Fruit fly (Drosophila melanogaster) whole organism, embryonic: ENCODE data around the gene CG7564.

Experiments used
- Aef1 ChIP-seq: fragments of 200-800 bp; sonication (Bioruptor generic); IDR thresholded peaks from 3 replicates; pipeline ENCODE4 v1.3.6; 2022; ENCODE audit warnings: missing biosample characterization, missing genetic modification characterization
- Antp ChIP-seq: fragments of 200-800 bp; sonication (Bioruptor generic); optimal IDR thresholded peaks from 3 replicates; lab custom pipeline; 2016; ENCODE audit warnings: missing biosample characterization, missing genetic modification characterization
- Atf6 ChIP-seq: fragments of 200-800 bp; sonication (Bioruptor generic); IDR thresholded peaks from 2 replicates; pipeline ENCODE4 v1.3.6; 2022; ENCODE audit warnings: missing biosample characterization, missing genetic modification characterization
- Bteb2 ChIP-seq: fragments of 200-800 bp; sonication (Bioruptor generic); optimal IDR thresholded peaks from 2 replicates; lab custom pipeline; 2016; ENCODE audit warnings: missing biosample characterization, missing genetic modification characterization
- CG10431 ChIP-seq: fragments of 200-800 bp; sonication (Bioruptor generic); optimal IDR thresholded peaks from 3 replicates; lab custom pipeline; 2018; ENCODE audit warnings: missing biosample characterization, mild to moderate bottlenecking, missing genetic modification characterization
- CG11247 ChIP-seq: fragments of 200-800 bp; sonication (Bioruptor generic); IDR thresholded peaks from 2 replicates; pipeline ENCODE4 v1.3.6; 2022; ENCODE audit warnings: missing biosample characterization, missing genetic modification characterization
- CG12236 ChIP-seq: fragments of 200-800 bp; sonication (Bioruptor generic); optimal IDR thresholded peaks from 2 replicates; lab custom pipeline; 2016; ENCODE audit warnings: missing biosample characterization, missing genetic modification characterization
- CG12659 ChIP-seq: fragments of 200-800 bp; sonication (Bioruptor generic); optimal IDR thresholded peaks from 3 replicates; lab custom pipeline; 2017; ENCODE audit warnings: mild to moderate bottlenecking, missing biosample characterization, missing genetic modification reagents, missing genetic modification characterization
- CG15514 ChIP-seq: fragments of 200-800 bp; sonication (Bioruptor generic); optimal IDR thresholded peaks from 3 replicates; lab custom pipeline; 2017; ENCODE audit warnings: missing biosample characterization, missing genetic modification characterization, mild to moderate bottlenecking, moderate library complexity, missing genetic modification reagents
- CG16779 ChIP-seq: fragments of 200-800 bp; sonication (Bioruptor generic); IDR thresholded peaks from 2 replicates; pipeline ENCODE4 v1.3.6; 2022; ENCODE audit warnings: missing biosample characterization, missing genetic modification characterization
- CG18011 ChIP-seq: fragments of 200-800 bp; sonication (Bioruptor generic); optimal IDR thresholded peaks from 2 replicates; lab custom pipeline; 2017; ENCODE audit warnings: missing biosample characterization, missing genetic modification characterization, mild to moderate bottlenecking, moderate library complexity, missing genotype
- CG3163 ChIP-seq: fragments of 200-800 bp; sonication (Bioruptor generic); optimal IDR thresholded peaks from 3 replicates; lab custom pipeline; 2016; ENCODE audit warnings: missing biosample characterization, missing genetic modification characterization
- CG3847 ChIP-seq: fragments of 200-800 bp; sonication (Bioruptor generic); IDR thresholded peaks from 2 replicates; pipeline ENCODE4 v1.3.6; 2022; ENCODE audit warnings: missing biosample characterization, missing genetic modification characterization
- CHES-1-like ChIP-seq: fragments of 200-800 bp; sonication (Bioruptor generic); optimal IDR thresholded peaks from 2 replicates; lab custom pipeline; 2016; ENCODE audit warnings: missing biosample characterization, missing genetic modification characterization
- Drgx ChIP-seq: fragments of 200-800 bp; sonication (Bioruptor generic); IDR thresholded peaks from 2 replicates; pipeline ENCODE4 v1.3.6; 2022; ENCODE audit warnings: missing biosample characterization, missing genetic modification characterization
- Fer2 ChIP-seq: fragments of 200-800 bp; sonication (Bioruptor generic); optimal IDR thresholded peaks from 2 replicates; lab custom pipeline; 2018; ENCODE audit warnings: missing biosample characterization, mild to moderate bottlenecking, missing genetic modification characterization, moderate library complexity
- H2.0 ChIP-seq: fragments of 200-800 bp; sonication (Bioruptor generic); IDR thresholded peaks from 2 replicates; pipeline ENCODE4 v1.3.6; 2022; ENCODE audit warnings: missing biosample characterization, missing genetic modification characterization
- HHEX ChIP-seq: fragments of 200-800 bp; sonication (Bioruptor generic); optimal IDR thresholded peaks from 3 replicates; lab custom pipeline; 2017; ENCODE audit warnings: missing biosample characterization, mild to moderate bottlenecking, missing genetic modification characterization, missing genetic modification reagents
- Hand ChIP-seq: fragments of 200-800 bp; sonication (Bioruptor generic); optimal IDR thresholded peaks from 2 replicates; lab custom pipeline; 2017; ENCODE audit warnings: mild to moderate bottlenecking, missing biosample characterization, missing genetic modification reagents, missing genetic modification characterization
- HmgD ChIP-seq: fragments of 200-800 bp; sonication (Bioruptor generic); optimal IDR thresholded peaks from 3 replicates; lab custom pipeline; 2016; ENCODE audit warnings: missing biosample characterization, missing genetic modification characterization
- Hr3 ChIP-seq: fragments of 200-800 bp; sonication (Bioruptor generic); optimal IDR thresholded peaks from 3 replicates; lab custom pipeline; 2016; ENCODE audit warnings: missing biosample characterization, missing genetic modification characterization
- Hsf ChIP-seq: fragments of 200-800 bp; sonication (Bioruptor generic); optimal IDR thresholded peaks from 3 replicates; lab custom pipeline; 2016; ENCODE audit warnings: missing biosample characterization, missing genetic modification characterization
- Jarid2 ChIP-seq: fragments of 200-800 bp; sonication (Bioruptor generic); optimal IDR thresholded peaks from 3 replicates; lab custom pipeline; 2017; ENCODE audit warnings: mild to moderate bottlenecking, missing biosample characterization, missing genetic modification reagents, missing genetic modification characterization
- MESR4 ChIP-seq: fragments of 200-800 bp; sonication (Bioruptor generic); optimal IDR thresholded peaks from 2 replicates; lab custom pipeline; 2018; ENCODE audit warnings: missing biosample characterization, mild to moderate bottlenecking, missing genetic modification characterization, moderate library complexity
- NfI ChIP-seq: fragments of 200-800 bp; sonication (Bioruptor generic); optimal IDR thresholded peaks from 3 replicates; lab custom pipeline; 2018; ENCODE audit warnings: missing biosample characterization, mild to moderate bottlenecking, missing genetic modification characterization, moderate library complexity
- Pdp1 ChIP-seq, 2 experiments: fragments of 200-800 bp; sonication (Bioruptor generic); optimal IDR thresholded peaks; 3 replicates each; lab custom pipeline; 2016; ENCODE audit warnings: missing biosample characterization in 2 of 2, missing genetic modification characterization in 2 of 2, mild to moderate bottlenecking in 1 of 2, moderate library complexity in 1 of 2
- Side ChIP-seq: fragments of 200-800 bp; sonication (Bioruptor generic); optimal IDR thresholded peaks from 2 replicates; lab custom pipeline; 2016; ENCODE audit warnings: missing biosample characterization, missing genetic modification characterization
- TFAM ChIP-seq: fragments of 200-800 bp; sonication (Bioruptor generic); optimal IDR thresholded peaks from 2 replicates; lab custom pipeline; 2017; ENCODE audit warnings: missing biosample characterization, missing genetic modification characterization, inconsistent platforms
- ash1 ChIP-seq: fragments of 200-800 bp; sonication (Bioruptor generic); optimal IDR thresholded peaks from 2 replicates; lab custom pipeline; 2018; ENCODE audit warnings: missing biosample characterization, mild to moderate bottlenecking, missing genetic modification characterization
- bowl ChIP-seq: fragments of 200-800 bp; sonication (Bioruptor generic); IDR thresholded peaks from 2 replicates; pipeline ENCODE4 v1.3.6; 2022; ENCODE audit warnings: missing biosample characterization, missing genetic modification characterization
- caup ChIP-seq: fragments of 200-800 bp; sonication (Bioruptor generic); optimal IDR thresholded peaks from 3 replicates; lab custom pipeline; 2017; ENCODE audit warnings: missing biosample characterization, mild to moderate bottlenecking, missing genetic modification characterization, moderate library complexity; ENCODE audit not compliant: severe bottlenecking
- en ChIP-seq: fragments of 200-800 bp; sonication (Bioruptor generic); optimal IDR thresholded peaks from 2 replicates; lab custom pipeline; 2016; ENCODE audit warnings: missing biosample characterization, missing genetic modification characterization
- esg ChIP-seq: fragments of 200-800 bp; sonication (Bioruptor generic); conservative IDR thresholded peaks from 2 replicates; pipeline ENCODE4 v1.3.6; 2022; ENCODE audit warnings: missing biosample characterization, missing genetic modification characterization
- ftz-f1 ChIP-seq: fragments of 200-800 bp; sonication (Bioruptor generic); optimal IDR thresholded peaks from 2 replicates; lab custom pipeline; 2016; ENCODE audit warnings: missing biosample characterization, missing genetic modification characterization
- gce ChIP-seq: fragments of 200-800 bp; sonication (Bioruptor generic); IDR thresholded peaks from 3 replicates; pipeline ENCODE4 v1.3.6; 2022; ENCODE audit warnings: missing biosample characterization, missing genetic modification characterization
- gcm2 ChIP-seq: fragments of 200-800 bp; sonication (Bioruptor generic); optimal IDR thresholded peaks from 2 replicates; lab custom pipeline; 2016; ENCODE audit warnings: missing biosample characterization, missing genetic modification characterization
- pfk ChIP-seq: fragments of 200-800 bp; sonication (Bioruptor generic); optimal IDR thresholded peaks from 2 replicates; lab custom pipeline; 2018; ENCODE audit warnings: missing biosample characterization, mild to moderate bottlenecking, missing genetic modification characterization, moderate library complexity
- pho ChIP-seq: fragments of 200-800 bp; sonication (Bioruptor generic); optimal IDR thresholded peaks from 2 replicates; lab custom pipeline; 2016; ENCODE audit warnings: missing biosample characterization, missing genetic modification characterization
- pzg ChIP-seq: fragments of 200-800 bp; sonication (Bioruptor generic); optimal IDR thresholded peaks from 3 replicates; lab custom pipeline; 2018; ENCODE audit warnings: missing biosample characterization, mild to moderate bottlenecking, missing genetic modification characterization, moderate library complexity
- rib ChIP-seq: fragments of 200-800 bp; sonication (Bioruptor generic); IDR thresholded peaks from 2 replicates; pipeline ENCODE4 v1.3.6; 2022; ENCODE audit warnings: missing biosample characterization, missing genetic modification characterization
- sens ChIP-seq: fragments of 200-800 bp; sonication (Bioruptor generic); peaks from one replicate; lab custom pipeline; 2016; ENCODE audit warnings: missing biosample characterization, missing genetic modification characterization
- slbo ChIP-seq: fragments of 200-800 bp; sonication (Bioruptor generic); IDR thresholded peaks from 2 replicates; pipeline ENCODE4 v1.3.6; 2022; ENCODE audit warnings: missing biosample characterization, missing genetic modification characterization
- sna ChIP-seq: fragments of 200-800 bp; sonication (Bioruptor generic); IDR thresholded peaks from 2 replicates; pipeline ENCODE4 v1.3.6; 2022; ENCODE audit warnings: missing biosample characterization, missing genetic modification characterization; ENCODE audit not compliant: partially characterized antibody
- ttk ChIP-seq: fragments of 200-800 bp; sonication (Bioruptor generic); IDR thresholded peaks from 2 replicates; pipeline ENCODE4 v2.1.2; 2022; ENCODE audit warnings: missing biosample characterization, missing genetic modification characterization
- z ChIP-seq: fragments of 200-800 bp; sonication (Bioruptor generic); IDR thresholded peaks from 3 replicates; pipeline ENCODE4 v1.3.6; 2022; ENCODE audit warnings: missing biosample characterization, missing genetic modification characterization
- zf30C ChIP-seq: fragments of 200-800 bp; sonication (Bioruptor generic); optimal IDR thresholded peaks from 3 replicates; lab custom pipeline; 2018; ENCODE audit warnings: missing biosample characterization, mild to moderate bottlenecking, missing genetic modification characterization

CG7564 gene

dm6 chr3L:17475979-17476393, 38.1 kb upstream of the CG7564 start, which contains the start of gene CG34250 (continued):
- no peak for TF ChIP-seq Aef1 (GFP tag; lab: Robert Waterston, UW)
- TF ChIP-seq pzg (GFP tag; lab: Kevin White, UChicago): peak; percentile 84
- TF ChIP-seq H2.0: no peak
- TF ChIP-seq CG16779 (GFP tag; lab: Robert Waterston, UW): no peak
- no peak for TF ChIP-seq CG3163 (GFP tag; lab: Kevin White, UChicago)
- peak; percentile 76 for TF ChIP-seq sna (GFP tag; lab: Robert Waterston, UW)
- peak; percentile 78 for TF ChIP-seq sens (GFP tag; lab: Kevin White, UChicago)
- no peak for TF ChIP-seq Bteb2 (GFP tag; lab: Kevin White, UChicago)
- no peak for TF ChIP-seq NfI
- no peak for TF ChIP-seq TFAM (GFP tag; lab: Kevin White, UChicago)
- TF ChIP-seq rib: peak; percentile 45; the same call in 1 of the 2 replicates
- TF ChIP-seq Fer2 (tag; lab: Kevin White, UChicago): no peak

DNA sequence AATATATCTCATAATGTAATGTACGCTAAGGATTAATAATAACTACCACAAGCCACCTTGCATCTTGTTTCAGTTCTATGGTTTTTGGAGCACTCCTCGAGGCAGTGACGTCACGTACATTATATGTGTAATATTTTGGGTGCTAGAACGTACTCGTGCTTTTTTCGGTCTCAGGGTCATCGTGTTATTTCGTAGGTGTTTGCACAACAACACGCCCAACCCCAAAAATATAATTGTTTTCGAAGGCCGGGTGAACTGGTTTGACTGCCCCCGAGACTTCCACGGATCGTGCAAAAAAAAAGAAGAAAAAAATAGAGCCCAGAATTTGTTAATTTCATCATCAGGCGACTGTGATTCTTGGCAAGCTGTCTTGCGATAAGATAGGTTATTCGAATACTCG, 37.6 kb upstream of the CG7564 start:
- TF ChIP-seq Pdp1 (GFP tag; optimal IDR thresholded peaks at IDR 0.05; lab: Kevin White, UChicago): peak in 1 of 2 experiments; percentile 76
- peak; percentile 78 for TF ChIP-seq ftz-f1 (GFP tag; lab: Kevin White, UChicago)
- TF ChIP-seq ash1 (GFP tag; lab: Kevin White, UChicago): no peak
- TF ChIP-seq MESR4: peak; percentile 50
- TF ChIP-seq slbo (GFP tag; lab: Robert Waterston, UW): 0 out of 2 replicates have a peak, but pooled peaks have one; percentile 13
- no peak for TF ChIP-seq Hr3 (GFP tag; lab: Kevin White, UChicago)
- no peak for TF ChIP-seq gce (GFP tag; lab: Robert Waterston, UW)
- TF ChIP-seq CHES-1-like (GFP tag; lab: Kevin White, UChicago): no peak
- no peak for TF ChIP-seq ttk (GFP tag; lab: Robert Waterston, UW)
- TF ChIP-seq pho: no peak
- no peak for TF ChIP-seq pfk (GFP tag; lab: Kevin White, UChicago)
- TF ChIP-seq CG18011 (GFP tag; lab: Kevin White, UChicago): no peak
- TF ChIP-seq Atf6 (GFP tag; lab: Robert Waterston, UW): 0 out of 2 replicates have a peak, but pooled peaks have one; percentile 6
- TF ChIP-seq, all 482 proteins: peak for 5

DNA sequence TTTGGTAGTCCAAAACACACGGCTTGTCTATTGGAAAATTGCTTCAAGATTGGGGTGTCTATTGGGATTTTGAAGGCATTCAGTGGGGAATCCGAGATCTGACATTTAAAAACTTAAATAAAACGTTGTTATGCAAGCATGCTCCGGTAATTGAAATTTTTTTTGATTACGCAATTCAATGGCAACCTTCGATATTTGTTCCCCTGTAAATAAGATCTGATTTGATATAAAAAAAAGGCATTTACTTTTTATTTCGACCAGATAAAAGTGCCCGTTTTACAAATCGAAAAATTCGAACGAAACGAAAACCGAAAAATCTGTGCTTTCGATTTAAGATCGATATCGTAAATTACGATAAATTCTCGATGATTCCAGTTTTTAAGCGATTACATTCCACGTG, 35.3 kb upstream of the CG7564 start, which contains the start of the genes CG13733 and qjt:
TSS of gene CG13733 (minus strand) at position 101 of the 400 bp plus-strand sequence.
TSS of gene qjt (plus strand) at position 271 of the 400 bp plus-strand sequence.
- TF ChIP-seq CG12236 (GFP tag; lab: Kevin White, UChicago) (no peak), Pdp1 (GFP tag; optimal IDR thresholded peaks at IDR 0.05; lab: Kevin White, UChicago) (peak in 1 of 2 experiments; percentile 50), HmgD (no peak)
- TF ChIP-seq, all 482 proteins: peak for 1

DNA sequence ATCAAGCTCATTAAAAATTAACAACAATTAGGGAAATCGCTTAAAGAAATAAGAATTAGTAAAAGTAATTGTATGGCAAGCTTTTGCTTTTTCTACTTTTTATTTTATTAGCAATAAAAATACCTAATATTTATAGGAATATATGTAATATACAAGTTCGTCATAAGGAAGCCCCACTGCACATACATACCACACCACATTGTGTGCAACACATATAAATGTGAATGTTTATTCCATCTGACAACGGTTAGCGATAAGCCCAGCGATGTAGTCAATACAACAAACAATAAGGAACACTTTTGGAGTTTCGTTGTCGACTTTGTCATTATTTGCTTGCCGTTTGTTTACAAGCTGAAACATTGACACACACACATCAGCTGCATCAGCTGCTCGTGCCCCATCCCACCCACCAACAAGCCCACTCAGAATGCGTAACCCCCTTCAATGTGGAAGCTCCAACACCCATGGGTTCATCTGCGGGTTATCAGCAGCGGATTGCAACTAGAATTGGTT, 28.8 kb upstream of the CG7564 start:
- no peak for TF ChIP-seq esg (GFP tag; lab: Robert Waterston, UW)
- TF ChIP-seq caup (GFP tag; lab: Kevin White, UChicago): peak; percentile 51
- peak; percentile 48 for TF ChIP-seq en (GFP tag; lab: Kevin White, UChicago)
- peak; percentile 95 for TF ChIP-seq CG10431
- TF ChIP-seq Drgx (GFP tag; lab: Robert Waterston, UW): peak; percentile 40; the same call in 1 of the 2 replicates
- TF ChIP-seq Antp: peak; percentile 48
- TF ChIP-seq HHEX (GFP tag; lab: Kevin White, UChicago): peak; percentile 71
- no peak for TF ChIP-seq gcm2
- no peak for TF ChIP-seq bowl (GFP tag; lab: Robert Waterston, UW)
- TF ChIP-seq Hand: no peak
- TF ChIP-seq Hsf (GFP tag; lab: Kevin White, UChicago): peak; percentile 54
- peak; percentile 40 for TF ChIP-seq CG12659 (GFP tag; lab: Kevin White, UChicago)
- TF ChIP-seq zf30C: no peak
- TF ChIP-seq ftz-f1 (GFP tag; lab: Kevin White, UChicago): no peak
- TF ChIP-seq Side (GFP tag; lab: Kevin White, UChicago): peak; percentile 72
- no peak for TF ChIP-seq CG11247 (GFP tag; lab: Robert Waterston, UW)
- TF ChIP-seq CG15514 (GFP tag; lab: Kevin White, UChicago): no peak
- peak; percentile 70 for TF ChIP-seq z
- TF ChIP-seq CG3847 (GFP tag; lab: Robert Waterston, UW): no peak
- peak; percentile 56 for TF ChIP-seq Jarid2
